Fruit fly (Drosophila melanogaster) Kc167 (cell line): ENCODE data around the gene Cog1.

Experiments
- Sin3A ChIP-seq: fragments of >200 bp; optimal IDR thresholded peaks from 2 replicates; lab custom pipeline; 2018; ENCODE audit warnings: missing external identifiers
- psq ChIP-seq: fragments of >200 bp; optimal IDR thresholded peaks from 2 replicates; lab custom pipeline; 2017; ENCODE audit warnings: missing external identifiers

- TF ChIP-seq psq (lab: Kevin White, UChicago): no peak
- no peak for TF ChIP-seq Sin3A (lab: Kevin White, UChicago)
Observed at dm6 chr3R:12196100-12196499, 23.4 kb downstream of the Cog1 start.
